Worm (Caenorhabditis elegans) whole organism, midembryonic: ENCODE data around the gene smap-1.

Experiments used
- T22C8.4 ChIP-seq: fragments of 200-800 bp; sonication (Bioruptor generic); IDR thresholded peaks from 2 replicates; pipeline ENCODE4 v1.3.6; 2022; ENCODE audit warnings: missing genetic modification characterization, missing compliant biosample characterization
- cog-1 ChIP-seq: sonication (generic microtip); optimal IDR thresholded peaks from 2 replicates; lab custom pipeline; 2016; ENCODE audit warnings: missing genetic modification characterization, missing compliant biosample characterization
- flt-1 ChIP-seq: fragments of 200-800 bp; sonication (Bioruptor generic); IDR thresholded peaks from 2 replicates; pipeline ENCODE4 v1.3.6; 2022; ENCODE audit warnings: missing genetic modification characterization, missing compliant biosample characterization
- klf-2 ChIP-seq: fragments of 200-800 bp; sonication (Bioruptor generic); conservative IDR thresholded peaks from 2 replicates; pipeline ENCODE4 v1.3.6; 2022; ENCODE audit warnings: missing genetic modification reagents, missing genetic modification characterization, missing compliant biosample characterization
- med-1 ChIP-seq: sonication (generic microtip); optimal IDR thresholded peaks from 2 replicates; lab custom pipeline; 2017; ENCODE audit warnings: missing genetic modification characterization, mild to moderate bottlenecking, missing compliant biosample characterization, antibody characterized with exemption, missing genetic modification reagents; ENCODE audit not compliant: insufficient read depth
- ref-1 ChIP-seq: fragments of 200-800 bp; sonication (Bioruptor generic); conservative IDR thresholded peaks from 2 replicates; pipeline ENCODE4 v1.3.6; 2022; ENCODE audit warnings: missing genetic modification reagents, missing genetic modification characterization, missing compliant biosample characterization
- tab-1 ChIP-seq: fragments of 200-800 bp; sonication (Bioruptor generic); IDR thresholded peaks from 2 replicates; pipeline ENCODE4 v1.3.6; 2022; ENCODE audit warnings: missing genetic modification characterization, missing compliant biosample characterization
- ztf-23 ChIP-seq: fragments of 200-800 bp; sonication (Bioruptor generic); IDR thresholded peaks from 2 replicates; pipeline ENCODE4 v1.3.6; 2022; ENCODE audit warnings: missing genetic modification reagents, missing genetic modification characterization, missing compliant biosample characterization
- ztf-29 ChIP-seq: fragments of 200-800 bp; sonication (Bioruptor generic); IDR thresholded peaks from 2 replicates; pipeline ENCODE4 v1.3.6; 2022; ENCODE audit warnings: missing genetic modification reagents, missing genetic modification characterization, missing compliant biosample characterization

Gene smap-1

ce11 chrIII:10714541-10714940, 25.1 kb downstream of the smap-1 start:
- TF ChIP-seq ref-1 (GFP tag; lab: Robert Waterston, UW) (no peak), T22C8.4 (GFP tag; lab: Robert Waterston, UW) (no peak), cog-1 (no peak), ztf-23 (no peak)

ce11 chrIII:10711192-10711673, 28.4 kb downstream of the smap-1 start, which contains the start of gene W09D10.5:
Gene W09D10.5 (minus strand): TSS chrIII:10711536.
- TF ChIP-seq flt-1: 0 out of 2 replicates have a peak, but pooled peaks have one; percentile 6
- TF ChIP-seq ztf-29: no peak

- TF ChIP-seq T22C8.4 (GFP tag; lab: Robert Waterston, UW) (no peak), klf-2 (no peak), ref-1 (GFP tag; lab: Robert Waterston, UW) (no peak), cog-1 (no peak)
Measured at ce11 chrIII:10709676-10710075, 29.9 kb downstream of the smap-1 start.

- no peak for TF ChIP-seq med-1 (GFP tag; lab: Kevin White, UChicago)
- no peak for TF ChIP-seq T22C8.4 (GFP tag; lab: Robert Waterston, UW)
- TF ChIP-seq ztf-29: no peak
- no peak for TF ChIP-seq flt-1
Measured at ce11 chrIII:10708484-10708883, 31.1 kb downstream of the smap-1 start.

- TF ChIP-seq klf-2 (no peak), ztf-29 (no peak), ref-1 (GFP tag; lab: Robert Waterston, UW) (no peak), ztf-23 (no peak), tab-1 (GFP tag; lab: Robert Waterston, UW) (no peak), cog-1 (no peak), flt-1 (no peak), T22C8.4 (GFP tag; lab: Robert Waterston, UW) (no peak), med-1 (GFP tag; lab: Kevin White, UChicago) (no peak)
Measured at ce11 chrIII:10707461-10707860, 32.1 kb downstream of the smap-1 start, which contains the start of gene mrpl-12. Gene mrpl-12 (plus strand): TSS chrIII:10707761.

- peak; percentile 79; the same call in 1 of the 2 replicates for TF ChIP-seq flt-1
- TF ChIP-seq tab-1 (GFP tag; lab: Robert Waterston, UW): 0 out of 2 replicates have a peak, but pooled peaks have one; percentile 21
- peak; percentile 55 for TF ChIP-seq med-1 (GFP tag; lab: Kevin White, UChicago)
- TF ChIP-seq cog-1: no peak
- peak; percentile 47; the same call in 1 of the 2 replicates for TF ChIP-seq T22C8.4 (GFP tag; lab: Robert Waterston, UW)
- TF ChIP-seq ztf-23: peak; percentile 91
- no peak for TF ChIP-seq klf-2
- no peak for TF ChIP-seq ref-1 (GFP tag; lab: Robert Waterston, UW)
- TF ChIP-seq ztf-29: 0 out of 2 replicates have a peak, but pooled peaks have one; percentile 15
Measured at ce11 chrIII:10706972-10707438, 32.6 kb downstream of the smap-1 start, which contains the start of the genes Y39A1A.21 and Y39A1A.22. Gene Y39A1A.21 (minus strand): TSS chrIII:10707022. Gene Y39A1A.22 (minus strand): TSS chrIII:10707028.

- TF ChIP-seq cog-1 (no peak), ref-1 (GFP tag; lab: Robert Waterston, UW) (no peak), tab-1 (GFP tag; lab: Robert Waterston, UW) (0 out of 2 replicates have a peak, but pooled peaks have one; percentile 43), ztf-23 (no peak)
Measured at ce11 chrIII:10706481-10706880, 33.1 kb downstream of the smap-1 start.

ce11 chrIII:10704499-10704898, 35.1 kb downstream of the smap-1 start:
- TF ChIP-seq tab-1 (GFP tag; lab: Robert Waterston, UW) (no peak), ztf-29 (no peak), med-1 (GFP tag; lab: Kevin White, UChicago) (no peak), ztf-23 (no peak), klf-2 (no peak), cog-1 (no peak), flt-1 (no peak)

- TF ChIP-seq cog-1 (no peak), flt-1 (no peak), T22C8.4 (GFP tag; lab: Robert Waterston, UW) (no peak), ztf-23 (no peak), tab-1 (GFP tag; lab: Robert Waterston, UW) (no peak), ztf-29 (no peak), klf-2 (no peak), med-1 (GFP tag; lab: Kevin White, UChicago) (no peak), ref-1 (GFP tag; lab: Robert Waterston, UW) (no peak)
Measured at ce11 chrIII:10703833-10704232, 35.8 kb downstream of the smap-1 start.

- TF ChIP-seq ztf-23: no peak
- TF ChIP-seq tab-1 (GFP tag; lab: Robert Waterston, UW): no peak
- no peak for TF ChIP-seq med-1 (GFP tag; lab: Kevin White, UChicago)
- no peak for TF ChIP-seq T22C8.4 (GFP tag; lab: Robert Waterston, UW)
- TF ChIP-seq klf-2: no peak
- no peak for TF ChIP-seq cog-1
Measured at ce11 chrIII:10702805-10703204, 36.8 kb downstream of the smap-1 start.

ce11 chrIII:10700460-10700859, 39.1 kb downstream of the smap-1 start, which contains the start of gene Y39A1A.20:
Gene Y39A1A.20 (minus strand): TSS chrIII:10700560.
- TF ChIP-seq ztf-23 (no peak), ztf-29 (no peak), cog-1 (no peak), klf-2 (no peak), T22C8.4 (GFP tag; lab: Robert Waterston, UW) (no peak), flt-1 (no peak), tab-1 (GFP tag; lab: Robert Waterston, UW) (no peak), med-1 (GFP tag; lab: Kevin White, UChicago) (no peak), ref-1 (GFP tag; lab: Robert Waterston, UW) (no peak)
